Fruit fly (Drosophila melanogaster): ENCODE measurements around the gene CG10516.

CG10516 gene

dm6 chr3L:16011319-16012210 lies 43.6 kb downstream of the CG10516 start, which contains the start of gene mib1 (continued):
- no peak for TF ChIP-seq pb (GFP tag; optimal IDR thresholded peaks at IDR 0.05)
- TF ChIP-seq CG6654 (GFP tag; optimal IDR thresholded peaks at IDR 0.05), result no peak
- no peak for TF ChIP-seq CG17802 (tag; optimal IDR thresholded peaks at IDR 0.05)
- no peak for TF ChIP-seq CG8359 (GFP tag; optimal IDR thresholded peaks at IDR 0.05; ENCODE audit: borderline replicate concordance)
- peak; percentile 28 for TF ChIP-seq HHEX (GFP tag; optimal IDR thresholded peaks at IDR 0.05)
- TF ChIP-seq knrl (GFP tag; IDR thresholded peaks at IDR 0.05; ENCODE audit: partially characterized antibody), result peak; percentile 89
- no peak; the same call in 2 of the 3 replicates for TF ChIP-seq B-H1 (GFP tag; IDR thresholded peaks at IDR 0.05)
- no peak for TF ChIP-seq CG12219 (GFP tag; optimal IDR thresholded peaks at IDR 0.05)
- no peak for TF ChIP-seq bsh (GFP tag; optimal IDR thresholded peaks at IDR 0.05)
- TF ChIP-seq CG31441 (GFP tag; IDR thresholded peaks at IDR 0.05), result peak; percentile 23; the same call in 1 of the 2 replicates
- TF ChIP-seq Kr (GFP tag; optimal IDR thresholded peaks at IDR 0.05), result peak; percentile 18
- peak; percentile 19 for TF ChIP-seq twi (tag; optimal IDR thresholded peaks at IDR 0.05)
- TF ChIP-seq BEAF-32 (GFP tag; optimal IDR thresholded peaks at IDR 0.05), result peak; percentile 92
- TF ChIP-seq CG7839 (tag; optimal IDR thresholded peaks at IDR 0.05), result no peak
- no peak for TF ChIP-seq CG1602 (GFP tag; optimal IDR thresholded peaks at IDR 0.05)
- TF ChIP-seq Bdp1 (GFP tag; optimal IDR thresholded peaks at IDR 0.05), result no peak
- TF ChIP-seq ro (GFP tag; IDR thresholded peaks at IDR 0.05), result no peak
- peak; percentile 21 for TF ChIP-seq Xbp1 (GFP tag; optimal IDR thresholded peaks at IDR 0.05)
- TF ChIP-seq Blimp-1 (GFP tag; optimal IDR thresholded peaks at IDR 0.05), result peak; percentile 18
- TF ChIP-seq CG10366 (GFP tag; IDR thresholded peaks at IDR 0.05), result no peak
- peak; percentile 93 for TF ChIP-seq CG6791 (GFP tag; IDR thresholded peaks at IDR 0.05; ENCODE audit: partially characterized antibody)
- no peak for TF ChIP-seq luna (GFP tag; optimal IDR thresholded peaks at IDR 0.05)
- TF ChIP-seq CG10147 (GFP tag; optimal IDR thresholded peaks at IDR 0.05), result peak; percentile 51
- TF ChIP-seq caup (GFP tag; optimal IDR thresholded peaks at IDR 0.05; ENCODE audit: severe bottlenecking), result peak; percentile 33
- TF ChIP-seq wdn (GFP tag; IDR thresholded peaks at IDR 0.05), result no peak
- TF ChIP-seq unc-4 (GFP tag; IDR thresholded peaks at IDR 0.05; ENCODE audit: partially characterized antibody), result peak; percentile 82
- TF ChIP-seq CG4360 (GFP tag; IDR thresholded peaks at IDR 0.05), result 0 out of 2 replicates have a peak, but pooled peaks have one; percentile 30
- peak; percentile 24 for TF ChIP-seq gem (tag; optimal IDR thresholded peaks at IDR 0.05)
- TF ChIP-seq YL-1 (GFP tag; optimal IDR thresholded peaks at IDR 0.05), result peak; percentile 91
- 0 out of 2 replicates have a peak, but pooled peaks have one; percentile 13 for TF ChIP-seq al (GFP tag; IDR thresholded peaks at IDR 0.05)
- peak; percentile 80 for TF ChIP-seq abd-A (tag; optimal IDR thresholded peaks at IDR 0.05)
- peak; percentile 98 for TF ChIP-seq cg (GFP tag; optimal IDR thresholded peaks at IDR 0.05)
- TF ChIP-seq Elba2 (GFP tag; optimal IDR thresholded peaks at IDR 0.05), result no peak
- no peak for TF ChIP-seq repo (GFP tag; optimal IDR thresholded peaks at IDR 0.05)
- TF ChIP-seq Hey (tag; optimal IDR thresholded peaks at IDR 0.05), result no peak
- TF ChIP-seq CG6689 (GFP tag; IDR thresholded peaks at IDR 0.05), result no peak
- no peak for TF ChIP-seq CG5953 (GFP tag; IDR thresholded peaks at IDR 0.05)
- peak; percentile 99 for TF ChIP-seq CG4707 (GFP tag; optimal IDR thresholded peaks at IDR 0.05)
- peak; percentile 99 for TF ChIP-seq CG9797 (GFP tag; optimal IDR thresholded peaks at IDR 0.05)
- TF ChIP-seq pan (optimal IDR thresholded peaks at IDR 0.05), result no peak
- peak in 1 of 2 experiments; percentile 35 for TF ChIP-seq pan (GFP tag; optimal IDR thresholded peaks at IDR 0.05 in 1 of 2, IDR thresholded peaks at IDR 0.05 in 1 of 2)
- peak; percentile 68; the same call in 1 of the 2 replicates for TF ChIP-seq chm (GFP tag; IDR thresholded peaks at IDR 0.05)
- TF ChIP-seq HLH3B (GFP tag; IDR thresholded peaks at IDR 0.05), result no peak
- TF ChIP-seq Nf-YC (tag; optimal IDR thresholded peaks at IDR 0.05), result peak; percentile 53
- no peak for TF ChIP-seq CG14050 (GFP tag; IDR thresholded peaks at IDR 0.05)
- peak; percentile 53 for TF ChIP-seq NfI (GFP tag; optimal IDR thresholded peaks at IDR 0.05)
- peak; percentile 50 for TF ChIP-seq Dp (GFP tag; optimal IDR thresholded peaks at IDR 0.05)

All from whole organism, embryonic.